Worm (Caenorhabditis elegans) whole organism, L1 larva: ENCODE results near the gene twk-7.

Experiments used
- C04F5.9 ChIP-seq: sonication (generic microtip); optimal IDR thresholded peaks from 2 replicates; lab custom pipeline; 2016; ENCODE audit warnings: missing genetic modification characterization, missing compliant biosample characterization
- C16A3.4 ChIP-seq: fragments of 150-350 bp; optimal IDR thresholded peaks from 2 replicates; lab custom pipeline; 2014; ENCODE audit warnings: missing biosample characterization, missing genetic modification characterization
- C34B4.2 ChIP-seq: sonication (generic microtip); optimal IDR thresholded peaks from 2 replicates; lab custom pipeline; 2017; ENCODE audit warnings: mild to moderate bottlenecking, missing genetic modification characterization, missing compliant biosample characterization
- F16B12.6 ChIP-seq: fragments of 150-350 bp; optimal IDR thresholded peaks from 2 replicates; lab custom pipeline; 2014; ENCODE audit warnings: missing biosample characterization, missing genetic modification characterization
- Y116A8C.19 ChIP-seq: sonication (generic microtip); optimal IDR thresholded peaks from 2 replicates; lab custom pipeline; 2016; ENCODE audit warnings: missing compliant biosample characterization, missing genetic modification characterization, borderline replicate concordance
- aly-2 ChIP-seq: fragments of 150-350 bp; optimal IDR thresholded peaks from 2 replicates; lab custom pipeline; 2014; ENCODE audit warnings: missing biosample characterization, missing genetic modification characterization
- ama-1 ChIP-seq: fragments of 150-350 bp; optimal IDR thresholded peaks from 2 replicates; lab custom pipeline; 2014
- blmp-1 ChIP-seq: fragments of 150-350 bp; optimal IDR thresholded peaks from 2 replicates; lab custom pipeline; 2014; ENCODE audit warnings: missing biosample characterization, missing genetic modification characterization
- ceh-63 ChIP-seq: fragments of 200-800 bp; sonication (Bioruptor generic); optimal IDR thresholded peaks from 2 replicates; lab custom pipeline; 2018; ENCODE audit warnings: mild to moderate bottlenecking, missing genetic modification characterization, missing compliant biosample characterization
- ceh-8 ChIP-seq: fragments of 200-800 bp; sonication (Bioruptor generic); optimal IDR thresholded peaks from 2 replicates; lab custom pipeline; 2018; ENCODE audit warnings: mild to moderate bottlenecking, missing genetic modification characterization, moderate library complexity, missing compliant biosample characterization
- ceh-82 ChIP-seq, 3 experiments: fragments of 150-350 bp in 1 of 3; sonication (generic microtip) in 2 of 3; optimal IDR thresholded peaks; 2 replicates each; lab custom pipeline; 2014 to 2017; ENCODE audit warnings: missing biosample characterization in 3 of 3, missing genetic modification characterization in 3 of 3
- ceh-90 ChIP-seq: sonication (generic microtip); optimal IDR thresholded peaks from 2 replicates; lab custom pipeline; 2016; ENCODE audit warnings: missing genetic modification characterization, missing compliant biosample characterization
- ces-1 ChIP-seq: fragments of 150-350 bp; optimal IDR thresholded peaks from 2 replicates; lab custom pipeline; 2014; ENCODE audit warnings: missing biosample characterization, missing genetic modification reagents, missing genetic modification characterization
- dsc-1 ChIP-seq: sonication (generic microtip); optimal IDR thresholded peaks from 2 replicates; lab custom pipeline; 2016; ENCODE audit warnings: mild to moderate bottlenecking, missing genetic modification characterization, missing compliant biosample characterization
- efl-3 ChIP-seq: fragments of 200-800 bp; sonication (Bioruptor generic); optimal IDR thresholded peaks from 2 replicates; lab custom pipeline; 2018; ENCODE audit warnings: mild to moderate bottlenecking, missing genetic modification characterization, missing compliant biosample characterization
- egl-13 ChIP-seq: sonication (generic microtip); optimal IDR thresholded peaks from 2 replicates; lab custom pipeline; 2016; ENCODE audit warnings: missing genotype, missing genetic modification reagents, missing genetic modification characterization, missing compliant biosample characterization
- elt-2 ChIP-seq: sonication (generic microtip); optimal IDR thresholded peaks from 2 replicates; lab custom pipeline; 2016; ENCODE audit warnings: missing genetic modification characterization, mild to moderate bottlenecking, inconsistent platforms, missing compliant biosample characterization, missing genetic modification reagents
- fkh-10 ChIP-seq: sonication (generic microtip); optimal IDR thresholded peaks from 2 replicates; lab custom pipeline; 2017; ENCODE audit warnings: missing biosample characterization, missing genetic modification reagents, missing genetic modification characterization
- fos-1 ChIP-seq: fragments of 150-350 bp; optimal IDR thresholded peaks from 2 replicates; lab custom pipeline; 2014; ENCODE audit warnings: missing biosample characterization, missing genetic modification characterization
- hlh-4 ChIP-seq: sonication (generic microtip); optimal IDR thresholded peaks from 2 replicates; lab custom pipeline; 2016; ENCODE audit warnings: mild to moderate bottlenecking, missing genetic modification characterization, missing compliant biosample characterization
- hpl-2 ChIP-seq: fragments of 150-350 bp; optimal IDR thresholded peaks from 2 replicates; lab custom pipeline; 2014; ENCODE audit warnings: missing biosample characterization, missing genetic modification reagents, missing genetic modification characterization
- irx-1 ChIP-seq: sonication (generic microtip); optimal IDR thresholded peaks from 2 replicates; lab custom pipeline; 2016; ENCODE audit warnings: missing genetic modification characterization, missing compliant biosample characterization
- jun-1 ChIP-seq: fragments of 150-350 bp; optimal IDR thresholded peaks from 2 replicates; lab custom pipeline; 2014; ENCODE audit warnings: missing biosample characterization, missing genetic modification reagents, missing genetic modification characterization
- lin-13 ChIP-seq: fragments of 150-350 bp; optimal IDR thresholded peaks from 2 replicates; lab custom pipeline; 2014; ENCODE audit warnings: missing biosample characterization, missing genetic modification reagents, missing genetic modification characterization
- lin-14 ChIP-seq: fragments of 200-800 bp; sonication (Bioruptor generic); optimal IDR thresholded peaks from 2 replicates; lab custom pipeline; 2018; ENCODE audit warnings: mild to moderate bottlenecking, missing genetic modification characterization, moderate library complexity, missing compliant biosample characterization
- lin-15B ChIP-seq: fragments of 150-350 bp; sonication (generic microtip); optimal IDR thresholded peaks from 3 replicates; lab custom pipeline; 2014; ENCODE audit warnings: missing biosample characterization, missing genetic modification characterization
- lin-35 ChIP-seq, 2 experiments: fragments of 150-350 bp; optimal IDR thresholded peaks; 2 replicates each; lab custom pipeline; 2014; ENCODE audit warnings: missing biosample characterization in 2 of 2, missing genetic modification characterization in 2 of 2, missing genetic modification reagents in 2 of 2
- lin-39 ChIP-seq: fragments of 150-350 bp; optimal IDR thresholded peaks from 2 replicates; lab custom pipeline; 2014; ENCODE audit warnings: missing biosample characterization, missing genetic modification reagents, missing genetic modification characterization
- lsy-2 ChIP-seq, 2 experiments: fragments of 150-350 bp; optimal IDR thresholded peaks; 2 replicates each; lab custom pipeline; 2014; ENCODE audit warnings: missing biosample characterization in 2 of 2, missing genetic modification characterization in 2 of 2
- mef-2 ChIP-seq: fragments of 150-350 bp; optimal IDR thresholded peaks from 2 replicates; lab custom pipeline; 2014; ENCODE audit warnings: missing biosample characterization, missing genetic modification characterization
- nhr-12 ChIP-seq: sonication (generic microtip); optimal IDR thresholded peaks from 2 replicates; lab custom pipeline; 2017; ENCODE audit warnings: missing biosample characterization, missing genetic modification characterization
- nhr-20 ChIP-seq: sonication (generic microtip); optimal IDR thresholded peaks from 2 replicates; lab custom pipeline; 2016; ENCODE audit warnings: mild to moderate bottlenecking, missing genetic modification characterization, missing compliant biosample characterization
- nhr-237 ChIP-seq: fragments of 150-350 bp; optimal IDR thresholded peaks from 2 replicates; lab custom pipeline; 2014; ENCODE audit warnings: missing biosample characterization, missing genetic modification characterization
- nhr-28 ChIP-seq: fragments of 150-350 bp; optimal IDR thresholded peaks from 2 replicates; lab custom pipeline; 2014; ENCODE audit warnings: missing biosample characterization, missing genetic modification characterization
- nhr-47 ChIP-seq: sonication (generic microtip); optimal IDR thresholded peaks from 2 replicates; lab custom pipeline; 2016; ENCODE audit warnings: mild to moderate bottlenecking, missing genetic modification characterization, moderate library complexity, missing compliant biosample characterization
- nhr-76 ChIP-seq: sonication (generic microtip); optimal IDR thresholded peaks from 2 replicates; lab custom pipeline; 2017; ENCODE audit warnings: missing biosample characterization, missing genetic modification characterization
- nhr-84 ChIP-seq: sonication (generic microtip); optimal IDR thresholded peaks from 2 replicates; lab custom pipeline; 2017; ENCODE audit warnings: missing biosample characterization, missing genetic modification characterization
- nhr-85 ChIP-seq: sonication (generic microtip); peaks from one replicate; lab custom pipeline; 2016; ENCODE audit warnings: missing genetic modification characterization, inconsistent platforms, missing compliant biosample characterization
- nhr-90 ChIP-seq: sonication (generic microtip); optimal IDR thresholded peaks from 2 replicates; lab custom pipeline; 2016; ENCODE audit warnings: mild to moderate bottlenecking, missing genetic modification characterization, missing compliant biosample characterization; ENCODE audit not compliant: poor library complexity
- rnt-1 ChIP-seq: sonication (generic microtip); optimal IDR thresholded peaks from 2 replicates; lab custom pipeline; 2016; ENCODE audit warnings: mild to moderate bottlenecking, missing genetic modification characterization, moderate library complexity, missing compliant biosample characterization
- skn-1 ChIP-seq: fragments of 150-350 bp; optimal IDR thresholded peaks from 2 replicates; lab custom pipeline; 2014; ENCODE audit warnings: missing biosample characterization, missing genetic modification characterization
- snu-23 ChIP-seq: sonication (generic microtip); optimal IDR thresholded peaks from 2 replicates; lab custom pipeline; 2016; ENCODE audit warnings: missing genetic modification characterization, missing compliant biosample characterization
- sox-4 ChIP-seq: sonication (generic microtip); optimal IDR thresholded peaks from 2 replicates; lab custom pipeline; 2016; ENCODE audit warnings: missing genetic modification characterization, missing compliant biosample characterization
- sptf-1 ChIP-seq: fragments of 150-350 bp; optimal IDR thresholded peaks from 2 replicates; lab custom pipeline; 2014; ENCODE audit warnings: missing biosample characterization, missing genetic modification characterization
- sup-37 ChIP-seq: fragments of 200-800 bp; sonication (Bioruptor generic); optimal IDR thresholded peaks from 2 replicates; lab custom pipeline; 2018; ENCODE audit warnings: mild to moderate bottlenecking, missing genetic modification characterization, missing compliant biosample characterization
- tlp-1 ChIP-seq: fragments of 150-350 bp; optimal IDR thresholded peaks from 2 replicates; lab custom pipeline; 2014; ENCODE audit warnings: missing biosample characterization, missing genetic modification characterization
- unc-30 ChIP-seq: sonication (generic microtip); optimal IDR thresholded peaks from 2 replicates; lab custom pipeline; 2017; ENCODE audit warnings: missing biosample characterization, missing genetic modification characterization
- unc-62 ChIP-seq: fragments of 150-350 bp; optimal IDR thresholded peaks from 2 replicates; lab custom pipeline; 2014; ENCODE audit warnings: missing biosample characterization, missing genetic modification reagents, missing genetic modification characterization
- unc-86 ChIP-seq: sonication (generic microtip); optimal IDR thresholded peaks from 2 replicates; lab custom pipeline; 2016; ENCODE audit warnings: missing genetic modification characterization, missing compliant biosample characterization
- unc-98 ChIP-seq: fragments of 200-800 bp; sonication (Bioruptor generic); IDR thresholded peaks from 2 replicates; pipeline ENCODE4 v1.3.6; 2022; ENCODE audit warnings: missing genetic modification characterization, missing compliant biosample characterization
- vab-15 ChIP-seq: sonication (generic microtip); optimal IDR thresholded peaks from 2 replicates; lab custom pipeline; 2017; ENCODE audit warnings: missing genotype, mild to moderate bottlenecking, missing genetic modification characterization, missing compliant biosample characterization
- xbp-1 ChIP-seq: sonication (generic microtip); optimal IDR thresholded peaks from 2 replicates; lab custom pipeline; 2016; ENCODE audit warnings: missing genetic modification characterization, missing compliant biosample characterization
- zag-1 ChIP-seq: fragments of 150-350 bp; optimal IDR thresholded peaks from 2 replicates; lab custom pipeline; 2014; ENCODE audit warnings: missing biosample characterization, missing genetic modification characterization
- zip-4 ChIP-seq: fragments of 200-800 bp; sonication (Bioruptor generic); optimal IDR thresholded peaks from 2 replicates; lab custom pipeline; 2018; ENCODE audit warnings: mild to moderate bottlenecking, missing genetic modification characterization, moderate library complexity, missing compliant biosample characterization
- ztf-11 ChIP-seq, 2 experiments: sonication (generic microtip); optimal IDR thresholded peaks; 2 replicates each; lab custom pipeline; 2016 to 2017; ENCODE audit warnings: missing genetic modification characterization in 2 of 2, missing biosample characterization in 1 of 2, missing compliant biosample characterization in 1 of 2

twk-7 gene

ce11 chrIII:8678371-8678770, 34.8 kb upstream of the twk-7 start (continued):
- TF ChIP-seq efl-3 (GFP tag; lab: Kevin White, UChicago) (no peak), snu-23 (GFP tag; lab: Kevin White, UChicago) (peak; percentile 85), nhr-76 (tag; lab: Kevin White, UChicago) (no peak), C34B4.2 (no peak), unc-62 (no peak), irx-1 (tag; lab: Kevin White, UChicago) (peak; percentile 32), hpl-2 (GFP tag; lab: Kevin White, UChicago) (no peak), dsc-1 (peak; percentile 75), nhr-85 (peak; percentile 80), nhr-237 (no peak), nhr-28 (tag; lab: Kevin White, UChicago) (no peak), ceh-82 (tag; optimal IDR thresholded peaks at IDR 0.05; lab: Kevin White, UChicago) (peak; percentile 23 to 75 (median 51)), egl-13 (tag; lab: Kevin White, UChicago) (peak; percentile 11), unc-86 (peak; percentile 28), jun-1 (tag; lab: Kevin White, UChicago) (peak; percentile 61), fos-1 (tag; lab: Kevin White, UChicago) (peak; percentile 24), nhr-20 (tag; lab: Kevin White, UChicago) (peak; percentile 68), ceh-8 (GFP tag; lab: Kevin White, UChicago) (peak; percentile 54), Y116A8C.19 (tag; lab: Kevin White, UChicago) (no peak), rnt-1 (tag; lab: Kevin White, UChicago) (peak; percentile 73), vab-15 (no peak), sox-4 (no peak), mef-2 (tag; lab: Kevin White, UChicago) (no peak), nhr-47 (tag; lab: Kevin White, UChicago) (peak; percentile 79), lin-15B (tag; lab: Kevin White, UChicago) (no peak), unc-98 (no peak), zip-4 (GFP tag; lab: Kevin White, UChicago) (peak; percentile 36), ceh-90 (peak; percentile 12), aly-2 (peak; percentile 70), ama-1 (peak; percentile 34), lsy-2 (tag; optimal IDR thresholded peaks at IDR 0.05; lab: Kevin White, UChicago) (peak; percentile 58 to 73), ztf-11 (tag; optimal IDR thresholded peaks at IDR 0.05; lab: Kevin White, UChicago) (peak in 1 of 2 experiments; percentile 53), elt-2 (tag; lab: Kevin White, UChicago) (peak; percentile 6), nhr-90 (peak; percentile 61), lin-14 (peak; percentile 73), lin-13 (GFP tag; lab: Kevin White, UChicago) (peak; percentile 42), hlh-4 (tag; lab: Kevin White, UChicago) (no peak), sup-37 (GFP tag; lab: Kevin White, UChicago) (no peak), fkh-10 (GFP tag; lab: Kevin White, UChicago) (peak; percentile 52), nhr-12 (tag; lab: Kevin White, UChicago) (no peak), C16A3.4 (tag; lab: Kevin White, UChicago) (peak; percentile 71), blmp-1 (tag; lab: Kevin White, UChicago) (peak; percentile 2), tlp-1 (tag; lab: Kevin White, UChicago) (no peak), sptf-1 (tag; lab: Kevin White, UChicago) (no peak), skn-1 (tag; lab: Kevin White, UChicago) (peak; percentile 47), lin-35 (GFP tag; optimal IDR thresholded peaks at IDR 0.05; lab: Kevin White, UChicago) (peak; percentile 58 to 82), ces-1 (no peak), C04F5.9 (tag; lab: Kevin White, UChicago) (peak; percentile 8), F16B12.6 (tag; lab: Kevin White, UChicago) (peak; percentile 40), zag-1 (tag; lab: Kevin White, UChicago) (no peak), xbp-1 (tag; lab: Kevin White, UChicago) (peak; percentile 63), lin-39 (tag; lab: Kevin White, UChicago) (no peak), ceh-63 (peak; percentile 3), nhr-84 (no peak), unc-30 (tag; lab: Kevin White, UChicago) (no peak)
